Worm (Caenorhabditis elegans) whole organism, L3 larva: ENCODE data around the gene atf-6.
A peak's percentile ranks its signal among the peaks of the same experiment; 100 is the strongest.

Experiments
- R02D3.7 ChIP-seq: fragments of 150-350 bp; optimal IDR thresholded peaks from 2 replicates; lab custom pipeline; 2014; ENCODE audit warnings: missing biosample characterization, missing genetic modification characterization
- ZK546.5 ChIP-seq: sonication (generic microtip); optimal IDR thresholded peaks from 2 replicates; lab custom pipeline; 2017; ENCODE audit warnings: missing biosample characterization, missing genetic modification characterization
- aly-2 ChIP-seq: fragments of 150-350 bp; optimal IDR thresholded peaks from 2 replicates; lab custom pipeline; 2014; ENCODE audit warnings: missing biosample characterization, missing genetic modification characterization
- ama-1 ChIP-seq: fragments of 150-350 bp; optimal IDR thresholded peaks from 2 replicates; lab custom pipeline; 2018
- ceh-16 ChIP-seq: sonication (generic microtip); optimal IDR thresholded peaks from 2 replicates; lab custom pipeline; 2017; ENCODE audit warnings: missing biosample characterization, missing genetic modification characterization
- ceh-28 ChIP-seq: fragments of 150-350 bp; optimal IDR thresholded peaks from 2 replicates; lab custom pipeline; 2014; ENCODE audit warnings: missing biosample characterization, missing genetic modification reagents, missing genetic modification characterization
- ceh-82 ChIP-seq: fragments of 150-350 bp; optimal IDR thresholded peaks from 2 replicates; lab custom pipeline; 2014; ENCODE audit warnings: missing biosample characterization, missing genetic modification characterization
- ceh-9 ChIP-seq: sonication (generic microtip); optimal IDR thresholded peaks from 2 replicates; lab custom pipeline; 2018; ENCODE audit warnings: missing biosample characterization, missing genetic modification characterization
- daf-12 ChIP-seq: fragments of 150-350 bp; optimal IDR thresholded peaks from 2 replicates; lab custom pipeline; 2014; ENCODE audit warnings: missing biosample characterization, missing genetic modification reagents, missing genetic modification characterization
- egl-27 ChIP-seq: sonication (generic microtip); optimal IDR thresholded peaks from 4 replicates; lab custom pipeline; 2017; ENCODE audit warnings: missing biosample characterization, missing genetic modification reagents, missing genetic modification characterization
- egl-5 ChIP-seq: fragments of 150-350 bp; optimal IDR thresholded peaks from 2 replicates; lab custom pipeline; 2017; ENCODE audit warnings: missing biosample characterization, missing genetic modification reagents, missing genetic modification characterization, inconsistent platforms
- elt-1 ChIP-seq: fragments of 150-350 bp; optimal IDR thresholded peaks from 2 replicates; lab custom pipeline; 2014; ENCODE audit warnings: missing biosample characterization, missing genetic modification characterization
- elt-2 ChIP-seq: sonication (generic microtip); optimal IDR thresholded peaks from 2 replicates; lab custom pipeline; 2016; ENCODE audit warnings: missing genetic modification reagents, mild to moderate bottlenecking, missing genetic modification characterization, missing compliant biosample characterization
- elt-3 ChIP-seq, 3 experiments: fragments of 150-350 bp in 1 of 3; sonication (generic microtip) in 2 of 3; optimal IDR thresholded peaks; 2 replicates in 2 of 3; 4 replicates in 1 of 3; lab custom pipeline; 2014 to 2017; ENCODE audit warnings: missing biosample characterization in 3 of 3, missing genetic modification characterization in 3 of 3
- eor-1 ChIP-seq, 2 experiments: fragments of 150-350 bp; optimal IDR thresholded peaks; 2 replicates each; lab custom pipeline; 2014 to 2018; ENCODE audit warnings: missing biosample characterization in 2 of 2, missing genetic modification characterization in 2 of 2
- fkh-10 ChIP-seq: sonication (generic microtip); optimal IDR thresholded peaks from 2 replicates; lab custom pipeline; 2017; ENCODE audit warnings: missing biosample characterization, missing genetic modification reagents, missing genetic modification characterization
- fkh-2 ChIP-seq: fragments of 150-350 bp; optimal IDR thresholded peaks from 2 replicates; lab custom pipeline; 2014; ENCODE audit warnings: missing biosample characterization, missing genetic modification reagents, missing genetic modification characterization
- fos-1 ChIP-seq: fragments of 150-350 bp; optimal IDR thresholded peaks from 2 replicates; lab custom pipeline; 2014; ENCODE audit warnings: missing biosample characterization, missing genetic modification characterization
- hmg-11 ChIP-seq: sonication (generic microtip); optimal IDR thresholded peaks from 2 replicates; lab custom pipeline; 2016; ENCODE audit warnings: missing genetic modification characterization, missing compliant biosample characterization
- jun-1 ChIP-seq: fragments of 150-350 bp; optimal IDR thresholded peaks from 2 replicates; lab custom pipeline; 2014; ENCODE audit warnings: missing biosample characterization, missing genetic modification reagents, missing genetic modification characterization
- lin-15B ChIP-seq: fragments of 150-350 bp; optimal IDR thresholded peaks from 2 replicates; lab custom pipeline; 2014; ENCODE audit warnings: missing biosample characterization, missing genetic modification characterization
- lin-39 ChIP-seq: fragments of 150-350 bp; optimal IDR thresholded peaks from 2 replicates; lab custom pipeline; 2018; ENCODE audit warnings: missing biosample characterization, missing genetic modification reagents, missing genetic modification characterization
- lsy-12 ChIP-seq: sonication (generic microtip); optimal IDR thresholded peaks from 2 replicates; lab custom pipeline; 2016; ENCODE audit warnings: mild to moderate bottlenecking, missing genetic modification characterization, missing compliant biosample characterization
- mdl-1 ChIP-seq: fragments of 150-350 bp; optimal IDR thresholded peaks from 2 replicates; lab custom pipeline; 2014; ENCODE audit warnings: missing biosample characterization, missing genetic modification characterization
- mml-1 ChIP-seq: fragments of 150-350 bp; sonication (generic microtip); optimal IDR thresholded peaks from 3 replicates; lab custom pipeline; 2014; ENCODE audit warnings: missing biosample characterization, missing genetic modification characterization
- nfya-1 ChIP-seq: sonication (generic microtip); optimal IDR thresholded peaks from 2 replicates; lab custom pipeline; 2017; ENCODE audit warnings: missing genetic modification characterization, mild to moderate bottlenecking, missing compliant biosample characterization, antibody characterized with exemption, moderate library complexity; ENCODE audit not compliant: insufficient read depth
- nhr-11 ChIP-seq: fragments of 150-350 bp; optimal IDR thresholded peaks from 2 replicates; lab custom pipeline; 2014; ENCODE audit warnings: missing biosample characterization, missing genetic modification characterization
- nhr-12 ChIP-seq: fragments of 150-350 bp; optimal IDR thresholded peaks from 2 replicates; lab custom pipeline; 2014; ENCODE audit warnings: missing biosample characterization, missing genetic modification characterization
- nhr-23 ChIP-seq: fragments of 150-350 bp; optimal IDR thresholded peaks from 2 replicates; lab custom pipeline; 2014; ENCODE audit warnings: missing biosample characterization, missing genetic modification reagents, missing genetic modification characterization
- nhr-237 ChIP-seq: fragments of 150-350 bp; optimal IDR thresholded peaks from 2 replicates; lab custom pipeline; 2014; ENCODE audit warnings: missing biosample characterization, missing genetic modification characterization
- nhr-25 ChIP-seq: sonication (generic microtip); optimal IDR thresholded peaks from 2 replicates; lab custom pipeline; 2017; ENCODE audit warnings: missing biosample characterization, missing genetic modification characterization
- nhr-28 ChIP-seq: fragments of 150-350 bp; optimal IDR thresholded peaks from 2 replicates; lab custom pipeline; 2014; ENCODE audit warnings: missing biosample characterization, missing genetic modification characterization
- nhr-43 ChIP-seq: sonication (generic microtip); optimal IDR thresholded peaks from 2 replicates; lab custom pipeline; 2016; ENCODE audit warnings: mild to moderate bottlenecking, missing genetic modification characterization, missing compliant biosample characterization; ENCODE audit not compliant: poor library complexity, severe bottlenecking
- nhr-67 ChIP-seq: fragments of 150-350 bp; optimal IDR thresholded peaks from 2 replicates; lab custom pipeline; 2014; ENCODE audit warnings: missing biosample characterization, missing genetic modification characterization
- nhr-76 ChIP-seq: fragments of 150-350 bp; sonication (generic microtip); optimal IDR thresholded peaks from 5 replicates; lab custom pipeline; 2014; ENCODE audit warnings: missing biosample characterization, missing genetic modification characterization
- nhr-77 ChIP-seq: fragments of 150-350 bp; optimal IDR thresholded peaks from 2 replicates; lab custom pipeline; 2014; ENCODE audit warnings: missing biosample characterization, missing genetic modification characterization
- pha-4 ChIP-seq: fragments of 150-350 bp; optimal IDR thresholded peaks from 2 replicates; lab custom pipeline; 2014; ENCODE audit warnings: missing biosample characterization, missing genetic modification reagents, missing genetic modification characterization
- pqm-1 ChIP-seq: fragments of 150-350 bp; optimal IDR thresholded peaks from 2 replicates; lab custom pipeline; 2017; ENCODE audit warnings: missing biosample characterization, missing genetic modification characterization, inconsistent platforms
- sea-2 ChIP-seq: fragments of 150-350 bp; sonication (generic microtip); optimal IDR thresholded peaks from 4 replicates; lab custom pipeline; 2014; ENCODE audit warnings: missing biosample characterization, missing genetic modification reagents, missing genetic modification characterization
- skn-1 ChIP-seq: fragments of 150-350 bp; optimal IDR thresholded peaks from 2 replicates; lab custom pipeline; 2014; ENCODE audit warnings: missing biosample characterization, missing genetic modification characterization
- snpc-4 ChIP-seq: fragments of 150-350 bp; optimal IDR thresholded peaks from 2 replicates; lab custom pipeline; 2014; ENCODE audit warnings: missing biosample characterization, missing genetic modification characterization
- tbx-2 ChIP-seq: sonication (generic microtip); optimal IDR thresholded peaks from 2 replicates; lab custom pipeline; 2016; ENCODE audit warnings: mild to moderate bottlenecking, missing genetic modification characterization, missing compliant biosample characterization
- unc-39 ChIP-seq: sonication (generic microtip); optimal IDR thresholded peaks from 4 replicates; lab custom pipeline; 2017; ENCODE audit warnings: missing biosample characterization, missing genetic modification characterization
- unc-62 ChIP-seq: fragments of 150-350 bp; sonication (generic microtip); optimal IDR thresholded peaks from 4 replicates; lab custom pipeline; 2014; ENCODE audit warnings: missing biosample characterization, missing genetic modification reagents, missing genetic modification characterization
- zag-1 ChIP-seq: fragments of 150-350 bp; optimal IDR thresholded peaks from 2 replicates; lab custom pipeline; 2014; ENCODE audit warnings: missing biosample characterization, missing genetic modification characterization
- ztf-11 ChIP-seq: fragments of 150-350 bp; optimal IDR thresholded peaks from 2 replicates; lab custom pipeline; 2014; ENCODE audit warnings: missing biosample characterization, missing genetic modification characterization
- ztf-4 ChIP-seq: fragments of 150-350 bp; optimal IDR thresholded peaks from 2 replicates; lab custom pipeline; 2014; ENCODE audit warnings: missing biosample characterization, missing genetic modification characterization

atf-6 gene

DNA sequence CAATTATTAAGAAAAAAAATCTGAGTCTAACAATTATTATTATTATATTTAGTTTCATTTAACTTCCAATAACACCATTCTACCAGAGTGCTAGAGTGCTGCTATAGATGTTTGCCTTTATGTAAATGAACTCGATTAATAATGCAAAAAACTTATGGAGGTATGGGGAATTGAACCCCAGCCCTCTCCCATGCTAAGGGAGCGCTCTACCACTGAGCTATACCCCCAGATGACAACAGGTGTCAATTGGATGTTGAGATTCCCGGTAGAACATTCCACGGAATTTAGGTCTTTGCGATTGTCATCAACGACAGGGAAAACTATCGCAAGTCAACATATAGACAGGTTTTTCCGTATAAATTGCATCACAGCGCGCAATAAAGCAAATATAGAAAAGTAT lies 22.7 kb upstream of the atf-6 start:
- peak; percentile 23 for TF ChIP-seq egl-5 (tag; lab: Kevin White, UChicago)
- TF ChIP-seq nhr-28 (tag; lab: Kevin White, UChicago): peak; percentile 33
- TF ChIP-seq fkh-10: no peak
- no peak for TF ChIP-seq nhr-76 (tag; lab: Kevin White, UChicago)
- TF ChIP-seq elt-3 (tag; optimal IDR thresholded peaks at IDR 0.05; lab: Kevin White, UChicago): peak in 1 of 3 experiments; percentile 61
- TF ChIP-seq zag-1 (tag; lab: Kevin White, UChicago): no peak
- TF ChIP-seq nhr-25 (tag; lab: Kevin White, UChicago): peak; percentile 80
- TF ChIP-seq daf-12: no peak
- TF ChIP-seq fkh-2 (tag; lab: Kevin White, UChicago): no peak
- no peak for TF ChIP-seq jun-1 (tag; lab: Kevin White, UChicago)
- TF ChIP-seq ztf-11 (tag; lab: Kevin White, UChicago): no peak
- TF ChIP-seq pqm-1 (tag; lab: Kevin White, UChicago): peak; percentile 66
- peak; percentile 36 for TF ChIP-seq R02D3.7 (tag; lab: Kevin White, UChicago)
- TF ChIP-seq elt-1 (tag; lab: Kevin White, UChicago): no peak
- no peak for TF ChIP-seq nhr-237 (tag; lab: Kevin White, UChicago)
- TF ChIP-seq lsy-12 (tag; lab: Kevin White, UChicago): peak; percentile 49
- TF ChIP-seq ztf-4: no peak
- no peak for TF ChIP-seq nhr-67 (tag; lab: Kevin White, UChicago)
- no peak for TF ChIP-seq nhr-77 (tag; lab: Kevin White, UChicago)
- no peak for TF ChIP-seq ceh-9 (tag; lab: Kevin White, UChicago)
- no peak for TF ChIP-seq mdl-1 (tag; lab: Kevin White, UChicago)
- TF ChIP-seq skn-1: no peak
- no peak for TF ChIP-seq ZK546.5 (tag; lab: Kevin White, UChicago)
- no peak for TF ChIP-seq lin-15B
- no peak for TF ChIP-seq eor-1 (tag; optimal IDR thresholded peaks at IDR 0.05; lab: Kevin White, UChicago)
- TF ChIP-seq pha-4 (tag; lab: Kevin White, UChicago): peak; percentile 77
- TF ChIP-seq nhr-43 (tag; lab: Kevin White, UChicago): peak; percentile 38
- no peak for TF ChIP-seq ceh-16 (tag; lab: Kevin White, UChicago)
- TF ChIP-seq aly-2 (tag; lab: Kevin White, UChicago): no peak
- TF ChIP-seq mml-1 (tag; lab: Kevin White, UChicago): no peak
- no peak for TF ChIP-seq nhr-11
- TF ChIP-seq snpc-4 (tag; lab: Kevin White, UChicago): no peak
- no peak for TF ChIP-seq sea-2 (GFP tag; lab: Kevin White, UChicago)
- TF ChIP-seq ceh-28 (tag; lab: Kevin White, UChicago): no peak
- TF ChIP-seq nhr-23 (tag; lab: Kevin White, UChicago): peak; percentile 80
- no peak for TF ChIP-seq tbx-2
- TF ChIP-seq egl-27: peak; percentile 2
- no peak for TF ChIP-seq nhr-12 (tag; lab: Kevin White, UChicago)
- TF ChIP-seq hmg-11 (tag; lab: Kevin White, UChicago): no peak
- TF ChIP-seq unc-62 (GFP tag; lab: Kevin White, UChicago): no peak
- TF ChIP-seq nfya-1: peak; percentile 38
- TF ChIP-seq lin-39 (tag; lab: Kevin White, UChicago): no peak
- no peak for TF ChIP-seq ceh-82
- peak; percentile 52 for TF ChIP-seq elt-2 (tag; lab: Kevin White, UChicago)
- no peak for TF ChIP-seq ama-1 (lab: Kevin White, UChicago)
- TF ChIP-seq unc-39 (tag; lab: Kevin White, UChicago): no peak
- no peak for TF ChIP-seq fos-1 (tag; lab: Kevin White, UChicago)
